Fruit fly (Drosophila melanogaster) Kc167 (cell line): ENCODE data around the gene cv.

Experiments used
- Myc ChIP-seq: fragments of >200 bp; optimal IDR thresholded peaks from 2 replicates; lab custom pipeline; 2017; ENCODE audit warnings: missing external identifiers
- Sin3A ChIP-seq: fragments of >200 bp; optimal IDR thresholded peaks from 2 replicates; lab custom pipeline; 2018; ENCODE audit warnings: missing external identifiers
- h ChIP-seq: fragments of >200 bp; optimal IDR thresholded peaks from 3 replicates; lab custom pipeline; 2018; ENCODE audit warnings: missing external identifiers
- insv ChIP-seq: fragments of >200 bp; optimal IDR thresholded peaks from 3 replicates; lab custom pipeline; 2018; ENCODE audit warnings: missing external identifiers
- psq ChIP-seq: fragments of >200 bp; optimal IDR thresholded peaks from 2 replicates; lab custom pipeline; 2017; ENCODE audit warnings: missing external identifiers
- ttk ChIP-seq: sonication (Bioruptor generic); optimal IDR thresholded peaks from 2 replicates; lab custom pipeline; 2017; ENCODE audit warnings: missing external identifiers

DNA sequence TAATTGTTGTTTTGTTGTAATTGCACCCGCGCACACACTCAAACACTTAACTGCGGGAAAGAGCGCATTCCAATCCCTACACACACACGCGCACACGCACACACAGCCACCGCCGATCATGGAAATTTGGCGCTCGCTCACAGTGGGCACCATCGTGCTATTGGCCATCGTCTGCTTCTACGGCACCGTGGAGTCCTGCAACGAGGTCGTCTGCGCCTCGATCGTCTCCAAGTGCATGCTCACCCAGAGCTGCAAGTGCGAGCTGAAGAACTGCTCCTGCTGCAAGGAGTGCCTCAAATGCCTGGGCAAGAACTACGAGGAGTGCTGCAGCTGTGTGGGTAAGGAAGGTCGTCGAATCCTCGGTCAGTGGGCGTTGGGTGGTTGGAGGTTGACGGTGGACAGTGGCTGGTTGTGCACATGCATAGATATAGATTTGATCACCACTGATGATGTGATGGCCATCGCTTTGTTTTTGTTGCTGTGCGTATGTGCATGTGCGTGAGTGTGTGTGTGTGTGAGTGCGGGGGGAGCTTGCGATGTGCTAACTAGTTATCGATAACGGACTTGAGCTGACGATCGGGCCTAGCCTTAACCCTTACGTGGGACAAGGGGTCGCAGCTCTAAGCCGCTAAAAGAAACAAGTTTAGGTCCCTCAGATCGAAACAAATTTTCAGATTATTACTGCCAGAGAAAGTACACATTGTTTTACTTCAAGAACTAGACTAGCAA lies 1.0 kb downstream of the cv start:
- TF ChIP-seq h (no peak), Myc (no peak), psq (lab: Kevin White, UChicago) (no peak), Sin3A (lab: Kevin White, UChicago) (no peak), insv (lab: Kevin White, UChicago) (no peak), ttk (lab: Kevin White, UChicago) (no peak)
